Worm (Caenorhabditis elegans): ENCODE data around the gene Y7A5A.2.

- TF ChIP-seq unc-39 (tag; optimal IDR thresholded peaks at IDR 0.05) (no peak), ztf-11 (tag; optimal IDR thresholded peaks at IDR 0.05) (no peak), blmp-1 (tag; optimal IDR thresholded peaks at IDR 0.05) (no peak), lsy-2 (tag; optimal IDR thresholded peaks at IDR 0.05) (no peak), ces-1 (GFP tag; optimal IDR thresholded peaks at IDR 0.05) (peak; percentile 86), nhr-12 (tag; optimal IDR thresholded peaks at IDR 0.05) (no peak), lin-13 (tag; optimal IDR thresholded peaks at IDR 0.05) (no peak), nhr-76 (tag; optimal IDR thresholded peaks at IDR 0.05) (no peak)
Observed at ce11 chrX:15742310-15742709, 30.2 kb downstream of the Y7A5A.2 start, which contains the start of gene nhr-255.

Measured in whole organism, mixed stage, embryonic.